Worm (Caenorhabditis elegans) whole organism, early embryonic: ENCODE data around the gene K05F1.1.
A peak's percentile ranks its signal among the peaks of the same experiment; 100 is the strongest.
"Not testable (repeated sequence)": the region's sequence is repeated elsewhere in the genome, so short reads cannot be mapped to it uniquely, and the experiment has no call there.

Source experiments
- B0310.2 ChIP-seq: sonication (generic microtip); optimal IDR thresholded peaks from 2 replicates; lab custom pipeline; 2016; ENCODE audit warnings: mild to moderate bottlenecking, missing genetic modification characterization, missing compliant biosample characterization
- F13C5.2 ChIP-seq: sonication (generic microtip); optimal IDR thresholded peaks from 2 replicates; lab custom pipeline; 2017; ENCODE audit warnings: mild to moderate bottlenecking, missing genetic modification characterization, inconsistent platforms, missing compliant biosample characterization
- aly-1 ChIP-seq: sonication (generic microtip); optimal IDR thresholded peaks from 2 replicates; lab custom pipeline; 2016; ENCODE audit warnings: missing genetic modification characterization, missing compliant biosample characterization
- ama-1 ChIP-seq: fragments of 150-350 bp; optimal IDR thresholded peaks from 2 replicates; lab custom pipeline; 2014
- ceh-13 ChIP-seq: fragments of 200-800 bp; sonication (Bioruptor generic); optimal IDR thresholded peaks from 2 replicates; lab custom pipeline; 2018; ENCODE audit warnings: mild to moderate bottlenecking, missing genetic modification characterization, missing compliant biosample characterization
- ceh-36 ChIP-seq: sonication (generic microtip); optimal IDR thresholded peaks from 2 replicates; lab custom pipeline; 2016; ENCODE audit warnings: missing genetic modification characterization, inconsistent platforms, missing compliant biosample characterization
- ets-7 ChIP-seq: sonication (generic microtip); optimal IDR thresholded peaks from 2 replicates; lab custom pipeline; 2016; ENCODE audit warnings: missing genotype, missing genetic modification characterization, missing compliant biosample characterization
- flt-1 ChIP-seq: fragments of 200-800 bp; sonication (Bioruptor generic); IDR thresholded peaks from 2 replicates; pipeline ENCODE4 v1.3.6; 2022; ENCODE audit warnings: missing genetic modification characterization, missing compliant biosample characterization
- hmbx-1 ChIP-seq: sonication (generic microtip); optimal IDR thresholded peaks from 2 replicates; lab custom pipeline; 2016; ENCODE audit warnings: mild to moderate bottlenecking, missing genetic modification characterization, missing compliant biosample characterization
- hmg-4 ChIP-seq: fragments of 200-800 bp; sonication (Bioruptor generic); optimal IDR thresholded peaks from 2 replicates; lab custom pipeline; 2018; ENCODE audit warnings: mild to moderate bottlenecking, missing genetic modification characterization, missing compliant biosample characterization
- hnd-1 ChIP-seq: sonication (generic microtip); optimal IDR thresholded peaks from 2 replicates; lab custom pipeline; 2016; ENCODE audit warnings: missing genetic modification characterization, missing compliant biosample characterization
- pes-1 ChIP-seq: fragments of 200-800 bp; sonication (Bioruptor generic); IDR thresholded peaks from 2 replicates; pipeline ENCODE4 v1.3.6; 2022; ENCODE audit warnings: missing genetic modification reagents, missing genetic modification characterization, missing compliant biosample characterization
- scrt-1 ChIP-seq: fragments of 200-800 bp; sonication (Bioruptor generic); IDR thresholded peaks from 2 replicates; pipeline ENCODE4 v1.3.6; 2022; ENCODE audit warnings: missing genetic modification characterization, missing compliant biosample characterization
- sea-1 ChIP-seq: fragments of 200-800 bp; sonication (Bioruptor generic); conservative IDR thresholded peaks from 2 replicates; pipeline ENCODE4 v1.3.6; 2022; ENCODE audit warnings: missing genetic modification characterization, missing compliant biosample characterization
- tbx-11 ChIP-seq: fragments of 200-800 bp; sonication (Bioruptor generic); IDR thresholded peaks from 2 replicates; pipeline ENCODE4 v1.3.6; 2022; ENCODE audit warnings: missing genetic modification characterization, missing compliant biosample characterization
- tbx-37 ChIP-seq: fragments of 200-800 bp; sonication (Bioruptor generic); conservative IDR thresholded peaks from 2 replicates; pipeline ENCODE4 v1.3.6; 2022; ENCODE audit warnings: missing genetic modification reagents, missing genetic modification characterization, missing compliant biosample characterization
- tra-4 ChIP-seq: sonication (generic microtip); optimal IDR thresholded peaks from 2 replicates; lab custom pipeline; 2017; ENCODE audit warnings: missing genetic modification characterization, missing compliant biosample characterization

K05F1.1 gene

DNA sequence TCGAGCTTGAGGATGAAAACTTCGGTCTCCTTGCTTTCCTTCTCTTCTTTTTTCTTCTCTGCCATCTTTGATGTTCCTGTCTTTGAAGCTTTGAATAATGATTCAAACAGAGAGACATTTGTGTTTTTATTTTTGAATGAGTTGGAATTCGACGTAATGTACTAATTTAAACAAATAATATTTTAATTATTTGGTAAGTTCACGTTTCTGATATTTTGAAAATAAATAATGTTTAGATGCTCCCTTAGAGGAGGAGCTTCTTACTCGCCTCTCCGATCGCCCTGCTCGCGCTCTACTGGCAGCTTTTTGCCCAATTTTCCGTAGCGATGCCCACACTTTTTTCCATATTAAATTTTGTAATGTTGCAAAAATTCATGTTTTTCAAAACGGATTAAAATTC is at the start of gene K05F1.1, which contains the start of gene K05F1.9:
Gene K05F1.1 (plus strand): TSS at position 308 of the 400 bp plus-strand sequence.
Gene K05F1.9 (minus strand): TSS at position 101 of the 400 bp plus-strand sequence.
- TF ChIP-seq F13C5.2 (tag; lab: Kevin White, UChicago), result no peak
- TF ChIP-seq tbx-37, result no peak
- TF ChIP-seq hnd-1 (tag; lab: Kevin White, UChicago), result no peak
- TF ChIP-seq hmg-4 (GFP tag; lab: Kevin White, UChicago), result no peak
- no peak for TF ChIP-seq aly-1
- no peak for TF ChIP-seq pes-1 (GFP tag; lab: Robert Waterston, UW)
- no peak for TF ChIP-seq ceh-36 (tag; lab: Kevin White, UChicago)
- no peak for TF ChIP-seq flt-1 (GFP tag; lab: Robert Waterston, UW)
- no peak for TF ChIP-seq B0310.2
- no peak for TF ChIP-seq tra-4 (tag; lab: Kevin White, UChicago)
- TF ChIP-seq ama-1 (lab: Kevin White, UChicago), result no peak

DNA sequence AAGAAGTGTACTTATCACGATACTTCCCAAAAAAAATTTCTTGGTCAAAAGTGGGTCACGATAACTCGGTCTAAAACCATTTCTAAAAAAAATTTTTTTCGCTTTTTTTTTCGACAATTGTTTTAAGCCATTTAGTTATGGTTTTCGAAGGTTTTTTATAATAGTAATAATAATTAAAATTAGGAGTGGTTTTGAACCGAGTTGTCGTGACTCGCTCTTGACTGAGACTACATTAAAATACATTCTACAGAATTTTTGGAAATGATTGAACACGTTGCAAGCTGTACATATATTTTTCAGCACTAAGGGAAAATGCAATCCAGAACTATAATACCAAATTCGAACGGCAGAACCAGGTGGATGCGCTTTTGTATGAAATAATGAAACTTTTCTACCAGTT is 47.0 kb upstream of the K05F1.1 start, which contains the start of gene F10C1.8:
Gene F10C1.8 (plus strand): TSS at position 301 of the 400 bp plus-strand sequence.
- TF ChIP-seq ceh-36 (tag; lab: Kevin White, UChicago), result no peak

DNA sequence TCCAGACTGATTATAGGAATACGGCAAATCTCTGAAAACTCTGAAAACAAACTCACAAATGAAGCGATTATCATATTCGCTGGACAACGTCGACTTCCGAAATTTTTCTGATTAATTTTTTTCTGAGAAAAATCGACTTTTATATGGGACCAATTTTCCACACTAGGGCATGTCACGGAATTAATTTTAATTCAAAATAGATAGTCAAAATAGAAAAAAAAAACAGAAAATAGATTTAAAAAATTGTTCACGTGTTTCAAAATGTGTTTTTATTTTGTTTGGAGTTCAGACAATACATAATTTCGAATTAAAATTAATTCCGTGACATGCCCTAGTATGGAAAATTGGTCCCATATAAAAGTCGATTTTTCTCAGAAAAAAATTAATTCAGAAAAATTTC is 43.5 kb upstream of the K05F1.1 start, which contains the start of the genes F10C1.3 and F10C1.23:
Gene F10C1.3 (minus strand): TSS at position 101 of the 400 bp plus-strand sequence.
Gene F10C1.23 (plus strand): TSS at position 385 of the 400 bp plus-strand sequence.
- not testable (repeated sequence) for TF ChIP-seq flt-1 (GFP tag; lab: Robert Waterston, UW); ceh-36 (tag; lab: Kevin White, UChicago); hmbx-1 (tag; lab: Kevin White, UChicago)

DNA sequence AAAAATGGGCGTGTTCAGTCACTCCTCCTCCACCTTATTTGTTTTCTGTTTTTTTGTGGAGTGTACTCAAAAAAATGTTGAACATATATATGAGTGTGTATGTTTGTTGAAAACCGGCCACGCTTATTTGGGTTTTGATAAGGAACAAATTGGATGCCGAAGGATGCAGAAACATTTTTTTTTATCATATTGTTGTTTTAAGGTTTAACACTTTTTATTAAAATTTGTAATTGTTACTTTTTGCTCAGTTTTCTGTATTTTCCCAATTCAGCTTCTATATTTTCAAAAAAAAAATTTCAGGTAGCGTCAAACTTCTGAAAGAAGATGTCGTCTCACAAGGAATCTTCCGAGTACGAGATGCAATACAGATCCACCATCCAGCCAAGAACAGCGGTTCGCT is 35.9 kb upstream of the K05F1.1 start, which contains the start of gene ifb-1:
Gene ifb-1 (plus strand): TSS at position 301 of the 400 bp plus-strand sequence.
- TF ChIP-seq tbx-37 (no peak), hmbx-1 (tag; lab: Kevin White, UChicago) (no peak), tbx-11 (GFP tag; lab: Robert Waterston, UW) (no peak), scrt-1 (no peak), ama-1 (lab: Kevin White, UChicago) (no peak), pes-1 (GFP tag; lab: Robert Waterston, UW) (no peak), hmg-4 (GFP tag; lab: Kevin White, UChicago) (no peak), ceh-13 (GFP tag; lab: Kevin White, UChicago) (no peak), B0310.2 (no peak), sea-1 (GFP tag; lab: Robert Waterston, UW) (no peak), flt-1 (GFP tag; lab: Robert Waterston, UW) (no peak), tra-4 (tag; lab: Kevin White, UChicago) (no peak), F13C5.2 (tag; lab: Kevin White, UChicago) (no peak), ceh-36 (tag; lab: Kevin White, UChicago) (no peak)

DNA sequence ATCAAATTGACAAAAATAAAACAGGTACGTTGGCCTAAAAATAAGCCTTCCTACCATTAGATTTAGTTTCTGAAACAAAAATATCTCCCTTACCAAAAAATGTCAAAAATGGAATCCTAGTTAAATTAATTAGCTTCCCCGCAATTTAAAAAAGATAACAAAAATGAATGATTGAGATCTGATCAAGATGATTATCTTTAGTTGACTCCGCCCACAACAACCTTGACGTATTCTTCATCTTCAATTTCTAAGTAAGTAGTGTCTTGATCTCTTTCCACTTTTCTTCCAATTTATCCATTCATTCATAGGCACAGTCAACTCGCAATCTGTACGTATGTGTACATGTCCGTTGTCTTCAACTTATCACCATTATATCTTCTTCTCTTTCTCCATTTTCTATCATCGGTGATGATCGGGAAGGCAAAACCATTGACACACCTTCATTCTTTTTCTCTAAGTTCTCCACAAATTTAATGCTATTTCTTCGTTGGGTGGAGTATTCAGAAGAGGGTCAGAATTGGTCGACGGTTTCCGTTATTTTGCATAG is 32.8 kb upstream of the K05F1.1 start:
- TF ChIP-seq ets-7 (tag; lab: Kevin White, UChicago) (no peak), pes-1 (GFP tag; lab: Robert Waterston, UW) (no peak)

DNA sequence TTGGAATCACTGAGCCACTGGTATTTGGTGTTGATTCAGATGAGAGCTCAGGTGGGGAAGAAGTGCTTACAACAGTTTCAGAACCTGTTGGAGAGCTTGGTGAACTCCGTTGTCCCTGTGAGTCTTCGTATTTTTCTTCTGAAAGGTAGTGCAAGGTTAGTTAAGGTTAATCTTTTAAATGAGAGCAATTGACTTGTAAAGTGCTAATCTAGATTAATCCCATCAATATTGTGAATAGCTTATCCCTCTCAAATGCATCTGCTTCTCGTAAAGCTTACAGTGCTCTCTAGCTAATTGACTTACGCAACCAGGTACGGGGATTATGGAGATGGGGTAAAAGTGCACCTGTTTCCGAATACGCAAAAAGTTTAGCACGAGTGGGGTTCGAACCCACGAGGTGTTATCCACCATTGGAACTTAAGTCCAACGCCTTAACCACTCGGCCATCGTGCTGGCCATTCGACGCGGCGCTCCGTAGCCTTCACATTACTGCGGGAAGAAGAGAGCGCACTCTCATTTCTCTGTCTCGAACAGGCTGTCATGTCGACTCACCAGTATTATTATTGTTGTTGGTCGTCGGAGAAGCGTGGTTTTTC is 28.5 kb upstream of the K05F1.1 start:
- TF ChIP-seq hmg-4 (GFP tag; lab: Kevin White, UChicago), result peak; percentile 62
- peak; percentile 59 for TF ChIP-seq hnd-1 (tag; lab: Kevin White, UChicago)
- TF ChIP-seq F13C5.2 (tag; lab: Kevin White, UChicago), result peak; percentile 66
- TF ChIP-seq tbx-37, result peak; percentile 64
- no peak for TF ChIP-seq sea-1 (GFP tag; lab: Robert Waterston, UW)
- peak; percentile 38 for TF ChIP-seq ceh-13 (GFP tag; lab: Kevin White, UChicago)
- TF ChIP-seq pes-1 (GFP tag; lab: Robert Waterston, UW), result peak; percentile 78
- no peak for TF ChIP-seq hmbx-1 (tag; lab: Kevin White, UChicago)
- TF ChIP-seq ceh-36 (tag; lab: Kevin White, UChicago), result peak; percentile 89
- peak; percentile 78 for TF ChIP-seq tbx-11 (GFP tag; lab: Robert Waterston, UW)
- TF ChIP-seq B0310.2, result peak; percentile 47
- peak; percentile 56; the same call in 1 of the 2 replicates for TF ChIP-seq flt-1 (GFP tag; lab: Robert Waterston, UW)
- peak; percentile 75 for TF ChIP-seq scrt-1
- no peak for TF ChIP-seq ets-7 (tag; lab: Kevin White, UChicago)
- no peak for TF ChIP-seq aly-1
- no peak for TF ChIP-seq ama-1 (lab: Kevin White, UChicago)
- TF ChIP-seq tra-4 (tag; lab: Kevin White, UChicago), result no peak

DNA sequence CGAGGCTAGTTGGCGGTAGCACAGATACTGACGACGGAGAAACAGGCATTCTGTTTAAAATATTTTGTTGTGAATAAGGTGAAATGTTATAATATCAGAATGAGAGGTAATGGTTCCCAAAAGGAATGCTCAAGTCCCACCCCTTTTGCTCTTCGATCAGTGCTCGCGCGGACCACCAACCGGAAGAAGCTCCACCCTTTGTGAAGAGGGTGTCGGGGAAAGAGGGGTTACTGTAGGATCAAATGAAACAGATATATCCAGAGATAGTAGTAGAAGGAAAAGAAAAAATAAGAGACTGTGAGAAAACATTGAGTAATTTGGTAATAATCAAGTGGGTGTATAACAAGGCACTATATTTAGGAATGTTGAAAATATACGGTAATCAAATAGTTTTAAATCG is 27.1 kb upstream of the K05F1.1 start, which contains the start of the genes dmd-5 and F10C1.1:
Gene dmd-5 (minus strand): TSS at position 101 of the 400 bp plus-strand sequence.
Gene F10C1.1 (plus strand): TSS at position 110 of the 400 bp plus-strand sequence.
- TF ChIP-seq hmbx-1 (tag; lab: Kevin White, UChicago) (no peak), tbx-11 (GFP tag; lab: Robert Waterston, UW) (no peak), ama-1 (lab: Kevin White, UChicago) (no peak), hmg-4 (GFP tag; lab: Kevin White, UChicago) (no peak), hnd-1 (tag; lab: Kevin White, UChicago) (no peak), sea-1 (GFP tag; lab: Robert Waterston, UW) (no peak), flt-1 (GFP tag; lab: Robert Waterston, UW) (no peak), B0310.2 (no peak), tbx-37 (no peak)
